Fruit fly (Drosophila melanogaster) whole organism, prepupa: Measurements from ENCODE around the gene Hat1.

Source experiments
- CG11902 ChIP-seq: fragments of 200-800 bp; sonication (Bioruptor generic); optimal IDR thresholded peaks from 3 replicates; lab custom pipeline; 2016; ENCODE audit warnings: missing biosample characterization, missing genetic modification characterization
- CG16779 ChIP-seq: fragments of 200-800 bp; sonication (Bioruptor generic); optimal IDR thresholded peaks from 3 replicates; lab custom pipeline; 2017; ENCODE audit warnings: missing biosample characterization, mild to moderate bottlenecking, missing genetic modification characterization
- CG4318 ChIP-seq: fragments of 200-800 bp; sonication (Bioruptor generic); optimal IDR thresholded peaks from 3 replicates; lab custom pipeline; 2017; ENCODE audit warnings: missing biosample characterization, mild to moderate bottlenecking, missing genetic modification characterization
- CG6808 ChIP-seq: fragments of 200-800 bp; sonication (Bioruptor generic); optimal IDR thresholded peaks from 3 replicates; lab custom pipeline; 2017; ENCODE audit warnings: missing biosample characterization, missing genetic modification characterization, mild to moderate bottlenecking, moderate library complexity, missing genetic modification reagents
- CG6854 ChIP-seq: fragments of 200-800 bp; sonication (Bioruptor generic); optimal IDR thresholded peaks from 2 replicates; lab custom pipeline; 2017; ENCODE audit warnings: missing biosample characterization, mild to moderate bottlenecking, missing genetic modification characterization
- CG8632 ChIP-seq: fragments of 200-800 bp; sonication (Bioruptor generic); optimal IDR thresholded peaks from 3 replicates; lab custom pipeline; 2016; ENCODE audit warnings: missing biosample characterization, missing genetic modification characterization
- Hr38 ChIP-seq: sonication (Bioruptor generic); optimal IDR thresholded peaks from 2 replicates; lab custom pipeline; 2016; ENCODE audit warnings: missing biosample characterization, missing genetic modification characterization
- Hr39 ChIP-seq: fragments of 200-800 bp; sonication (Bioruptor generic); optimal IDR thresholded peaks from 2 replicates; lab custom pipeline; 2016; ENCODE audit warnings: missing biosample characterization, missing genetic modification characterization
- Sox102F ChIP-seq: fragments of 200-800 bp; sonication (Bioruptor generic); optimal IDR thresholded peaks from 2 replicates; lab custom pipeline; 2016; ENCODE audit warnings: missing biosample characterization, mild to moderate bottlenecking, missing genetic modification characterization
- Sox14 ChIP-seq: fragments of 200-800 bp; sonication (Bioruptor generic); optimal IDR thresholded peaks from 3 replicates; lab custom pipeline; 2016; ENCODE audit warnings: missing biosample characterization, missing genetic modification characterization
- achi ChIP-seq: fragments of 200-800 bp; sonication (Bioruptor generic); optimal IDR thresholded peaks from 3 replicates; lab custom pipeline; 2016; ENCODE audit warnings: missing biosample characterization, missing genetic modification characterization
- fd85E ChIP-seq: fragments of 200-800 bp; sonication (Bioruptor generic); optimal IDR thresholded peaks from 3 replicates; lab custom pipeline; 2016; ENCODE audit warnings: missing biosample characterization, missing genetic modification characterization

- TF ChIP-seq CG11902 (GFP tag; lab: Kevin White, UChicago) (no peak), fd85E (GFP tag; lab: Kevin White, UChicago) (no peak), Sox14 (no peak), CG4318 (no peak), Hr38 (GFP tag; lab: Kevin White, UChicago) (no peak), CG6808 (GFP tag; lab: Kevin White, UChicago) (no peak), CG8632 (GFP tag; lab: Kevin White, UChicago) (no peak), CG6854 (GFP tag; lab: Kevin White, UChicago) (no peak), Sox102F (GFP tag; lab: Kevin White, UChicago) (no peak), CG16779 (tag; lab: Kevin White, UChicago) (no peak), achi (GFP tag; lab: Kevin White, UChicago) (no peak), Hr39 (no peak)
Observed at dm6 chr3R:5780976-5781375, 8.2 kb downstream of the Hat1 start, which contains the start of gene CG2082.
